Worm (Caenorhabditis elegans): ENCODE results near the gene cyp-32A1.

Gene cyp-32A1

DNA sequence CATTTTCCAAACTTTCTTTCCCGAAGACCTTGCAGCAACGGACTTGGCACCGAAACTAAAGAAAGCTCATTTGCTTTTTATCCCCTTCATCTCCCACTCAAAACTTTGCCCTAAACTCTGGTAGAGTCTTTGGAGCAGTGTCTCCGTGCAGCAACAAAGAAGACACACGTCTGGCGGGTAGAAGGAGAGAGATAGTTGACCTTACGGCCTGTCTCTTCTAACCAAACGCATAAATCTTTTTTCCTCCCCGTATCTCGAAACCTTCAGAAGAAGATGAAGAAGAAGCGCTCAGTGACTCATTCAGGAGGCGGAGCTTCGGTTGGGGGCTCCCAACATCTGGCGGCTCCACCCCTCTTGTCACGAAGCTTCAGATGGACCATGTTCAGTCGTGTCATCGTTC is 44.8 kb downstream of the cyp-32A1 start (continued):
- no peak for TF ChIP-seq ccch-3 (GFP tag; optimal IDR thresholded peaks at IDR 0.05)
- TF ChIP-seq gei-17 (GFP tag; optimal IDR thresholded peaks at IDR 0.05): no peak

DNA sequence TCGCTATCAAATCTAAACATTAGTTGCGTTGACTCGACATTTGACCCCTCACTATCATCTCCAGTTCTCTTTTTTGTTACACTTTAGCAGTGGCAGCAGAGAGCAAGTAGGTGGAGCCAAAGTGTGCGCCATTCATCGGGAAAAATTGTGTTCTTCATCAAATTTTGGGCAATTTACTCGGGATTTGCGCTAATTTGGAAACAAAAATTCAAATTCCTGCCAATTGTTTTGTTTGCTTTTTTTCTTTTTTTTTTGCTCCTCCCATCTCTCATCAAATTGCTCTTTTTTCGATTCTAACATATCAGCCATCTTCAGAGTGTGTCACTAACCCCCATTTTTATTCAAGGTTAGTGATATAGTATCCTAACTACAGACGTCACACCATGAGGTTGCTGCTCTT is 45.3 kb downstream of the cyp-32A1 start, which contains the start of gene mig-6:
TSS of gene mig-6 (plus strand) at position 301 of the 400 bp plus-strand sequence.
- no peak for TF ChIP-seq T26A5.8 (tag; optimal IDR thresholded peaks at IDR 0.05)

DNA sequence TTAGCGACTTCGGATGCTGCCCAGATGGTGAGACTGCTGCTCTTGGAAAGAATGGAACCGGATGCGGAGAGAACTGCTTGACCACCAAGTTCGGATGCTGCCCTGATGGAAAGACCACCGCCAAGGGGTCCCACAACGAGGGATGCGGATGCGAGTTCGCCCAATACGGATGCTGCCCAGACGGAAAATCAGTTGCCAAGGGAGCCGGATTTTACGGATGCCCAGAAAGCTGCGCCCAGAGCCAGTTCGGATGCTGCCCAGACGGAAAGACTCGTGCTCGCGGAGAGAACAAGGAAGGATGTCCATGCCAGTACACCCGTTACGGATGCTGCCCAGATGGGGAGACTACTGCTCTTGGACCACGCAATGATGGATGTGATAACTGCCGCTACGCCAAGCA is 49.3 kb downstream of the cyp-32A1 start:
- 0 out of 2 replicates have a peak, but pooled peaks have one; percentile 24 for TF ChIP-seq dox-1 (GFP tag; IDR thresholded peaks at IDR 0.05)
- TF ChIP-seq madf-6 (GFP tag; IDR thresholded peaks at IDR 0.05): no peak
- peak; percentile 84 for TF ChIP-seq zfh-2 (GFP tag; conservative IDR thresholded peaks at IDR 0.05)
- TF ChIP-seq F37B4.10 (GFP tag; IDR thresholded peaks at IDR 0.05): 0 out of 2 replicates have a peak, but pooled peaks have one; percentile 29
- TF ChIP-seq nfyb-1 (GFP tag; IDR thresholded peaks at IDR 0.05): no peak
- TF ChIP-seq ztf-28 (GFP tag; IDR thresholded peaks at IDR 0.05): 0 out of 2 replicates have a peak, but pooled peaks have one; percentile 19

Data from whole organism, young adult.